Fruit fly (Drosophila melanogaster) whole organism, pupa: Measurements from ENCODE around the gene GATAd.

Experiments used
- CG14655 ChIP-seq: fragments of 200-800 bp; sonication (Bioruptor generic); optimal IDR thresholded peaks from 3 replicates; lab custom pipeline; 2017; ENCODE audit warnings: mild to moderate bottlenecking, missing biosample characterization, missing genetic modification reagents, missing genetic modification characterization
- Ets98B ChIP-seq: fragments of 200-800 bp; sonication (Bioruptor generic); IDR thresholded peaks from 2 replicates; pipeline ENCODE4 v1.3.6; 2022; ENCODE audit warnings: missing biosample characterization, missing genetic modification characterization
- gl ChIP-seq: fragments of 200-800 bp; sonication (Bioruptor generic); optimal IDR thresholded peaks from 2 replicates; lab custom pipeline; 2018; ENCODE audit warnings: missing biosample characterization, mild to moderate bottlenecking, missing genetic modification characterization

DNA sequence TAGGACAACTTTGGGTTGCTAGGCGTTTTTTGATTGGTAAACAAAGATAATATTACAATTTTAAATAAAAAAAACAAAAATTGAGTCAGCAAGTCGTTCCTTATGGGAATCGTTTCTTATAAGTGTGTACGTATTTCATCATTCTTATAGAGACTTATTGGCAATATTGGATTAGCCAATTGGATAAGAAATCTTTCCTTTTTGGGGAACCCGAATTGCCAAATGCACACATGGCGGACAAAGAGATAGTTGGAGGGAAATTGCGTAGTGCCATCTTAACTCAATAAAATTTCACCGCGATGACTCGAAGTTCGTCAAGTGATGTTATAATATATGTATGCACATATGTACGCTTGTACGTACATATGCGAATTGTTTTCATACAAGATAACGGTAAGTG lies 42.3 kb upstream of the GATAd start:
- TF ChIP-seq gl (no peak), CG14655 (GFP tag; lab: Kevin White, UChicago) (no peak), Ets98B (no peak)
